Worm (Caenorhabditis elegans) whole organism, L2 larva: ENCODE results near the gene nhr-26.

Experiments used
- C34F6.9 ChIP-seq: fragments of 150-350 bp; optimal IDR thresholded peaks from 2 replicates; lab custom pipeline; 2014; ENCODE audit warnings: missing biosample characterization, missing genetic modification characterization
- F13H6.1 ChIP-seq: sonication (generic microtip); optimal IDR thresholded peaks from 2 replicates; lab custom pipeline; 2016; ENCODE audit warnings: missing genetic modification characterization, missing compliant biosample characterization
- R02D3.7 ChIP-seq: fragments of 150-350 bp; optimal IDR thresholded peaks from 2 replicates; lab custom pipeline; 2014; ENCODE audit warnings: missing biosample characterization, missing genetic modification characterization
- Y55F3AM.14 ChIP-seq: fragments of 200-800 bp; sonication (Bioruptor generic); optimal IDR thresholded peaks from 2 replicates; lab custom pipeline; 2018; ENCODE audit warnings: mild to moderate bottlenecking, missing genetic modification characterization, missing compliant biosample characterization
- ZK546.5 ChIP-seq: sonication (generic microtip); optimal IDR thresholded peaks from 2 replicates; lab custom pipeline; 2017; ENCODE audit warnings: missing biosample characterization, missing genetic modification characterization
- blmp-1 ChIP-seq: sonication (generic microtip); optimal IDR thresholded peaks from 2 replicates; lab custom pipeline; 2017; ENCODE audit warnings: missing genetic modification characterization, mild to moderate bottlenecking, missing compliant biosample characterization, antibody characterized with exemption, moderate library complexity; ENCODE audit not compliant: insufficient read depth
- ceh-16 ChIP-seq: fragments of 150-350 bp; optimal IDR thresholded peaks from 2 replicates; lab custom pipeline; 2014; ENCODE audit warnings: missing biosample characterization, missing genetic modification characterization
- elt-1 ChIP-seq: fragments of 150-350 bp; optimal IDR thresholded peaks from 2 replicates; lab custom pipeline; 2014; ENCODE audit warnings: missing biosample characterization, missing genetic modification characterization
- elt-3 ChIP-seq: sonication (generic microtip); optimal IDR thresholded peaks from 2 replicates; lab custom pipeline; 2017; ENCODE audit warnings: missing biosample characterization, missing genetic modification characterization
- lin-11 ChIP-seq: fragments of 150-350 bp; sonication (generic microtip); optimal IDR thresholded peaks from 2 replicates; lab custom pipeline; 2014; ENCODE audit warnings: missing biosample characterization, missing genetic modification characterization, inconsistent platforms, mixed read lengths
- lin-39 ChIP-seq: fragments of 150-350 bp; optimal IDR thresholded peaks from 2 replicates; lab custom pipeline; 2014; ENCODE audit warnings: missing biosample characterization, missing genetic modification reagents, missing genetic modification characterization
- lsy-2 ChIP-seq, 2 experiments: fragments of 150-350 bp in 1 of 2; sonication (generic microtip) in 1 of 2; optimal IDR thresholded peaks; 2 replicates each; lab custom pipeline; 2014 to 2017; ENCODE audit warnings: missing biosample characterization in 2 of 2, missing genetic modification characterization in 2 of 2
- mbf-1 ChIP-seq: sonication (generic microtip); optimal IDR thresholded peaks from 2 replicates; lab custom pipeline; 2017; ENCODE audit warnings: missing biosample characterization, missing genetic modification characterization
- nhr-129 ChIP-seq: fragments of 150-350 bp; optimal IDR thresholded peaks from 2 replicates; lab custom pipeline; 2014; ENCODE audit warnings: missing biosample characterization, missing genetic modification characterization
- nhr-21 ChIP-seq: fragments of 150-350 bp; optimal IDR thresholded peaks from 2 replicates; lab custom pipeline; 2014; ENCODE audit warnings: missing biosample characterization, missing genetic modification characterization
- nhr-25 ChIP-seq: fragments of 150-350 bp; sonication (generic microtip); optimal IDR thresholded peaks from 3 replicates; lab custom pipeline; 2014; ENCODE audit warnings: missing biosample characterization, missing genetic modification characterization
- nhr-6 ChIP-seq: fragments of 150-350 bp; optimal IDR thresholded peaks from 2 replicates; lab custom pipeline; 2014; ENCODE audit warnings: missing biosample characterization, missing genetic modification characterization
- nhr-77 ChIP-seq: fragments of 150-350 bp; optimal IDR thresholded peaks from 2 replicates; lab custom pipeline; 2014; ENCODE audit warnings: missing biosample characterization, missing genetic modification characterization
- sem-4 ChIP-seq: fragments of 150-350 bp; optimal IDR thresholded peaks from 2 replicates; lab custom pipeline; 2014; ENCODE audit warnings: missing biosample characterization, missing genetic modification reagents, missing genetic modification characterization
- skn-1 ChIP-seq: sonication (generic microtip); optimal IDR thresholded peaks from 2 replicates; lab custom pipeline; 2017; ENCODE audit warnings: missing biosample characterization, missing genetic modification characterization
- sma-3 ChIP-seq: sonication (generic microtip); optimal IDR thresholded peaks from 2 replicates; lab custom pipeline; 2016; ENCODE audit warnings: missing genetic modification reagents, missing genetic modification characterization, missing compliant biosample characterization
- sma-9 ChIP-seq, 2 experiments: fragments of 150-350 bp in 1 of 2; sonication (generic microtip) in 1 of 2; optimal IDR thresholded peaks; 2 replicates each; lab custom pipeline; 2014 to 2016; ENCODE audit warnings: missing genetic modification characterization in 2 of 2, mild to moderate bottlenecking in 1 of 2, missing biosample characterization in 1 of 2, missing compliant biosample characterization in 1 of 2, missing genetic modification reagents in 1 of 2, moderate library complexity in 1 of 2
- snpc-4 ChIP-seq: fragments of 150-350 bp; optimal IDR thresholded peaks from 2 replicates; lab custom pipeline; 2014; ENCODE audit warnings: missing biosample characterization, missing genetic modification characterization
- unc-55 ChIP-seq: fragments of 150-350 bp; sonication (generic microtip); optimal IDR thresholded peaks from 3 replicates; lab custom pipeline; 2014; ENCODE audit warnings: missing biosample characterization, missing genetic modification reagents, missing genetic modification characterization
- unc-62 ChIP-seq: fragments of 150-350 bp; optimal IDR thresholded peaks from 2 replicates; lab custom pipeline; 2014; ENCODE audit warnings: missing biosample characterization, missing genetic modification reagents, missing genetic modification characterization
- zag-1 ChIP-seq: fragments of 150-350 bp; optimal IDR thresholded peaks from 2 replicates; lab custom pipeline; 2014; ENCODE audit warnings: missing biosample characterization, missing genetic modification characterization
- ztf-4 ChIP-seq: fragments of 150-350 bp; optimal IDR thresholded peaks from 2 replicates; lab custom pipeline; 2014; ENCODE audit warnings: missing biosample characterization, missing genetic modification characterization

Gene nhr-26

DNA sequence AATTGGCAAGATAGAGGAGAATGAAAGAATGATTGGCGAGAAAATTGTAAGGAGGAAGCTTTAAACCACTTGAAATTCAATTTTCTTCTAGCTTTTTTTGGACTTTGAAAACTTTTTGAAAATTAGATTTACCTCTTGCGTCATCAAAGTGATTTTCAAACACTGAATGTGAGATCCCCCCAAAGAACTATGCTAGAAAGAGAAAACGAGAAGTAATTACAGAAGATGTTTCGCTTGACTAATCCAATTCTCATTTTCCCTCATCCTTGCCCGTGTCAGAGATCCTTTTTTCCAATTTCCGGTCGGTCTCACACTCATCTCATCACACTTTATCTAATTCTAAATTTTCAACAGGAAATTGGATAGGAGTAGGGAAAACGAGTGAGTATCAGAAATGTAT is 10.4 kb downstream of the nhr-26 start:
- TF ChIP-seq F13H6.1 (no peak), mbf-1 (tag; lab: Kevin White, UChicago) (no peak), lin-11 (tag; lab: Kevin White, UChicago) (no peak), zag-1 (tag; lab: Kevin White, UChicago) (no peak), sem-4 (tag; lab: Kevin White, UChicago) (no peak), ceh-16 (peak; percentile 6), unc-62 (no peak), nhr-77 (tag; lab: Kevin White, UChicago) (no peak), sma-9 (GFP tag; optimal IDR thresholded peaks at IDR 0.05; lab: Kevin White, UChicago) (peak; percentile 63), sma-9 (tag; optimal IDR thresholded peaks at IDR 0.05; lab: Kevin White, UChicago) (no peak), C34F6.9 (tag; lab: Kevin White, UChicago) (peak; percentile 29), nhr-6 (tag; lab: Kevin White, UChicago) (no peak), unc-55 (GFP tag; lab: Kevin White, UChicago) (no peak), lsy-2 (tag; optimal IDR thresholded peaks at IDR 0.05; lab: Kevin White, UChicago) (peak in 1 of 2 experiments; percentile 4), Y55F3AM.14 (GFP tag; lab: Kevin White, UChicago) (no peak), nhr-129 (no peak), lin-39 (tag; lab: Kevin White, UChicago) (no peak), R02D3.7 (tag; lab: Kevin White, UChicago) (no peak), ztf-4 (no peak)
- TF ChIP-seq, all 48 proteins: peak for 4

DNA sequence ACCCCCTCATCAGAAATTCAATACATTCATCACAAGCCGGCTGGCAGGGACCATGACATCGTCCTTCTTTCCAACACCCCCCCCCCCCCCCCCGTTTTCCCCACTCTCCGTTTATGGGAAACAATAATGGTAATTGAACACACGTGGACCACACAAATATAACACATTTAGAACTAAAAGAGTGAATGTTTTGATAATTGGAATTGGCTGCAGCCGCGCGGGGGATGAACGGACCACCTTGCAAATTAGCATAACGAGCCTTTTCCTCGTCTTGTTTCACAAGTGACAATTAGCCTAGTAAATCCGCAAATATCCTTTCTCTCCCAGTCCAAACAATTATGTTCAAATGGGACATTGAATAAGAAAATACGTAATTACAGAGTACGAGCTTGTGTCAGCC is 11.6 kb downstream of the nhr-26 start:
- TF ChIP-seq ZK546.5 (tag; lab: Kevin White, UChicago) (no peak), sem-4 (tag; lab: Kevin White, UChicago) (no peak), unc-55 (GFP tag; lab: Kevin White, UChicago) (no peak), elt-3 (no peak), sma-9 (GFP tag; optimal IDR thresholded peaks at IDR 0.05; lab: Kevin White, UChicago) (no peak), sma-9 (tag; optimal IDR thresholded peaks at IDR 0.05; lab: Kevin White, UChicago) (no peak), nhr-77 (tag; lab: Kevin White, UChicago) (no peak), sma-3 (no peak), nhr-6 (tag; lab: Kevin White, UChicago) (no peak), snpc-4 (tag; lab: Kevin White, UChicago) (no peak), mbf-1 (tag; lab: Kevin White, UChicago) (no peak), ztf-4 (no peak), elt-1 (tag; lab: Kevin White, UChicago) (no peak)

DNA sequence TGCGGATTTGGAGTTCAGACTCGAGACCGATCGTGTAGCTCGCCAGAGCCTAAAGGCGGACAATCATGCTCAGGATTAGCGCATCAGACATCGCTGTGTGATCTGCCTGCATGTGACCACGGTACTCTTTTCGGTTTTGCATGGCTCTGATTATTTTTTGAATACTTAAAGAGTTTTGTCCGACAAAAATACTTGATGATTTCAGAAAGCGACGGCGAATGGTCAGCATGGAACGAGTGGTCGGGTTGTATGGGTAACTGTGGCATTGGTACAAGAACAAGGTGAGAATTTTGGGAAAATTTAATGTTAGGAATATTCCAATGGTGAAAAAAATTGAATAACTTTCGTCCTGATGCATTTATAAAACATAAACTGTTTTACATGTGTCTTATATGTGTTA is 12.8 kb downstream of the nhr-26 start:
- TF ChIP-seq blmp-1 (tag; lab: Kevin White, UChicago) (no peak), unc-55 (GFP tag; lab: Kevin White, UChicago) (no peak), sma-9 (GFP tag; optimal IDR thresholded peaks at IDR 0.05; lab: Kevin White, UChicago) (no peak), sma-9 (tag; optimal IDR thresholded peaks at IDR 0.05; lab: Kevin White, UChicago) (no peak), ZK546.5 (tag; lab: Kevin White, UChicago) (no peak), skn-1 (tag; lab: Kevin White, UChicago) (no peak), sem-4 (tag; lab: Kevin White, UChicago) (no peak)
- TF ChIP-seq, all 48 proteins: peak for 0

DNA sequence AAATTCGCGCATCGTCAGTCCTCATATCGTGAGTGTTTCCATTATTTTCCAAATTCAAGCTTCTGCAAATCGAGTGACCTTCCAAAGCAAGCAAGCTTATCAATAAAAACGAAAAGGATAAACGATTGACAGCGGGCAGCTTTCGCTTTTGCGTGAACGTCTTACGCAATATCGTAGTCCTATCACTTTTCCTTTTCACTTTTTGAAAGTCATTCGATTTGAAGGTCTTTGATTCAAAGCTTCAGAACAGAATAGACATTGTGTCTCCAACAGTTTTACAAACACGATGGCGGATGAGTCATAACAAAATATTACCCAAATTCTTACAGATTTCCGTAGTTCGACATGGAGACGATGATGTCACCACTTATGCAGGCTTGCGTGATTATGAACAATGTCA is 20.7 kb downstream of the nhr-26 start:
- no peak for TF ChIP-seq F13H6.1
- no peak for TF ChIP-seq Y55F3AM.14 (GFP tag; lab: Kevin White, UChicago)
- no peak for TF ChIP-seq lsy-2 (tag; optimal IDR thresholded peaks at IDR 0.05; lab: Kevin White, UChicago)
- TF ChIP-seq blmp-1 (tag; lab: Kevin White, UChicago): peak; percentile 96
- no peak for TF ChIP-seq unc-62
- TF ChIP-seq nhr-25 (tag; lab: Kevin White, UChicago): peak; percentile 52

DNA sequence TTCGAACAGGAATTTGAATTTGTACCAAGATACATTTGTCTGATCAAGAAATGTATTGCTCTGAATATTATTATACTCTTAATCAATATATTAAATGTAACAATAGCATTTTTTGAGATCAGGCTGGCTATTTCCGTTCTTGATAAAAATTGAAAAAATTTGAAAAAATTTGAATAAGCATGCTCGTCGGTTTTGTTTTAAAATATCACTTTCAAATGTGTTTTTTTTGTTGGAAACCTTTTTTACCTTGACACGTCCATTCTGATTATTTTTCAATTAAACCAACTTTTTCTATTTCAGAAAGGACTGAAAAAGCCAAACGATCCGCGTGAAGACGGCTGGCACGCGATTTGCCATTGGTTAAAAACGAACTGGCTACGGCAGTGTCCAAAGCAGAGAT is 21.7 kb downstream of the nhr-26 start, which contains the start of gene adt-1:
TSS of gene adt-1 (plus strand) at position 301 of the 400 bp plus-strand sequence.
- TF ChIP-seq blmp-1 (tag; lab: Kevin White, UChicago) (no peak), elt-3 (no peak), nhr-21 (no peak), F13H6.1 (no peak), nhr-129 (no peak), sma-3 (no peak), ztf-4 (no peak)

DNA sequence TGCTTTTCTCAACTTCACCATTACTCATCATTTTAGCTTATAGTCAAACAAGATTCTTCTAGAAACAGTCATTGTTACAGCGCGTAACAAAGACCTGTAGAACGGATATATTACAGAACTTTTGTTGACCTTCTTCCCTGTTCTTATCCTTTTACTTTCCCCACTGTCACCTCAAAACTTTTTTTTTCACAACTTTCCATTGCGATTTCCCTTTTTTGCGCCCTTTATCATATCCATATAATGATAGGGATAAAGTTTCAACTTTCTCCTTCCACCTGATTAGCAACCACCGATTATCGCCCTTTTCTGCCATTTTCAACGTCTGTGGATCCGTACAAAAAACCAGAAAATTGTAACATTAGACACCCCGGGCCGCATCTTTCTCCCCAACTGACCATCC is 23.2 kb downstream of the nhr-26 start:
- TF ChIP-seq blmp-1 (tag; lab: Kevin White, UChicago) (peak; percentile 90), nhr-129 (no peak), sma-3 (no peak)
